Worm (Caenorhabditis elegans): ENCODE data around the gene elf-1.

- TF ChIP-seq tab-1 (GFP tag; IDR thresholded peaks at IDR 0.05): no peak
- no peak for TF ChIP-seq med-1 (GFP tag; optimal IDR thresholded peaks at IDR 0.05; ENCODE audit: insufficient read depth)
- no peak for TF ChIP-seq klf-2 (GFP tag; conservative IDR thresholded peaks at IDR 0.05)
- TF ChIP-seq ztf-23 (GFP tag; IDR thresholded peaks at IDR 0.05): no peak
Measured at ce11 chrIII:650539-650938, 38.4 kb upstream of the elf-1 start.
